Worm (Caenorhabditis elegans) whole organism, dauer: ENCODE measurements around the gene srsx-29.

Experiments used
- unc-62 ChIP-seq: sonication (generic microtip); optimal IDR thresholded peaks from 2 replicates; lab custom pipeline; 2017; ENCODE audit warnings: missing biosample characterization, missing genetic modification reagents, missing genetic modification characterization

Gene srsx-29

ce11 chrV:10148352-10148751, 6.4 kb upstream of the srsx-29 start, which contains the start of gene srsx-26:
Gene srsx-26 (plus strand): TSS chrV:10148652.
- TF ChIP-seq unc-62 (GFP tag; lab: Kevin White, UChicago) = no peak

ce11 chrV:10149728-10150127, 5.1 kb upstream of the srsx-29 start, which contains the start of gene srsx-27:
Gene srsx-27 (plus strand): TSS chrV:10150028.
- TF ChIP-seq unc-62 (GFP tag; lab: Kevin White, UChicago) = no peak

- TF ChIP-seq unc-62 (GFP tag; lab: Kevin White, UChicago) = no peak
Observed at ce11 chrV:10152278-10152677, 2.5 kb upstream of the srsx-29 start, which contains the start of gene srsx-28. Gene srsx-28 (plus strand): TSS chrV:10152578.

ce11 chrV:10153076-10153475, 1.7 kb upstream of the srsx-29 start:
- TF ChIP-seq unc-62 (GFP tag; lab: Kevin White, UChicago) = no peak

ce11 chrV:10158528-10158927, 3.7 kb downstream of the srsx-29 start, which contains the start of gene srsx-30:
Gene srsx-30 (plus strand): TSS chrV:10158828.
- no peak for TF ChIP-seq unc-62 (GFP tag; lab: Kevin White, UChicago)

- no peak for TF ChIP-seq unc-62 (GFP tag; lab: Kevin White, UChicago)
Observed at ce11 chrV:10159972-10160371, 5.2 kb downstream of the srsx-29 start.

- no peak for TF ChIP-seq unc-62 (GFP tag; lab: Kevin White, UChicago)
Observed at ce11 chrV:10160954-10161353, 6.2 kb downstream of the srsx-29 start, which contains the start of gene C51E3.10. Gene C51E3.10 (minus strand): TSS chrV:10161134.

- no peak for TF ChIP-seq unc-62 (GFP tag; lab: Kevin White, UChicago)
Observed at ce11 chrV:10166368-10166767, 11.6 kb downstream of the srsx-29 start, which contains the start of gene C51E3.6. Gene C51E3.6 (minus strand): TSS chrV:10166468.

ce11 chrV:10168870-10169269, 14.1 kb downstream of the srsx-29 start:
- TF ChIP-seq unc-62 (GFP tag; lab: Kevin White, UChicago) = no peak

- no peak for TF ChIP-seq unc-62 (GFP tag; lab: Kevin White, UChicago)
Observed at ce11 chrV:10173653-10174052, 18.9 kb downstream of the srsx-29 start, which contains the start of gene egl-3. Gene egl-3 (minus strand): TSS chrV:10173753.

ce11 chrV:10174632-10175075, 19.9 kb downstream of the srsx-29 start:
- no peak for TF ChIP-seq unc-62 (GFP tag; lab: Kevin White, UChicago)

ce11 chrV:10178166-10178565, 23.4 kb downstream of the srsx-29 start:
- no peak for TF ChIP-seq unc-62 (GFP tag; lab: Kevin White, UChicago)

- TF ChIP-seq unc-62 (GFP tag; lab: Kevin White, UChicago) = no peak
Observed at ce11 chrV:10179235-10179634, 24.4 kb downstream of the srsx-29 start, which contains the start of gene cul-5. Gene cul-5 (plus strand): TSS chrV:10179535.

ce11 chrV:10182984-10183383, 28.2 kb downstream of the srsx-29 start, which contains the start of gene ZK856.4:
Gene ZK856.4 (plus strand): TSS chrV:10183284.
- TF ChIP-seq unc-62 (GFP tag; lab: Kevin White, UChicago) = no peak

- no peak for TF ChIP-seq unc-62 (GFP tag; lab: Kevin White, UChicago)
Observed at ce11 chrV:10183810-10184209, 29.0 kb downstream of the srsx-29 start.

- no peak for TF ChIP-seq unc-62 (GFP tag; lab: Kevin White, UChicago)
Observed at ce11 chrV:10185719-10186118, 30.9 kb downstream of the srsx-29 start, which contains the start of gene ZK856.18. Gene ZK856.18 (minus strand): TSS chrV:10186007.

ce11 chrV:10190081-10190556, 35.3 kb downstream of the srsx-29 start, which contains the start of gene ZK856.5:
Gene ZK856.5 (minus strand): TSS chrV:10190131.
- no peak for TF ChIP-seq unc-62 (GFP tag; lab: Kevin White, UChicago)
